Worm (Caenorhabditis elegans) whole organism, late embryonic: ENCODE results near the gene srsy-1.

ENCODE experiments used
- C38D4.7 ChIP-seq: fragments of 200-800 bp; sonication (Bioruptor generic); optimal IDR thresholded peaks from 2 replicates; lab custom pipeline; 2018; ENCODE audit warnings: mild to moderate bottlenecking, missing genetic modification characterization, moderate library complexity, missing compliant biosample characterization
- K09A11.1 ChIP-seq: sonication (generic microtip); optimal IDR thresholded peaks from 2 replicates; lab custom pipeline; 2017; ENCODE audit warnings: antibody characterized with exemption, mild to moderate bottlenecking, missing genetic modification characterization, missing compliant biosample characterization; ENCODE audit not compliant: insufficient read depth
- T23F11.4 ChIP-seq: fragments of 200-800 bp; sonication (Bioruptor generic); optimal IDR thresholded peaks from 2 replicates; lab custom pipeline; 2018; ENCODE audit warnings: mild to moderate bottlenecking, missing genetic modification characterization, missing compliant biosample characterization
- ahr-1 ChIP-seq: sonication (generic microtip); optimal IDR thresholded peaks from 2 replicates; lab custom pipeline; 2016; ENCODE audit warnings: missing genetic modification characterization, missing compliant biosample characterization
- ceh-18 ChIP-seq: sonication (generic microtip); optimal IDR thresholded peaks from 2 replicates; lab custom pipeline; 2016; ENCODE audit warnings: missing genetic modification characterization, missing compliant biosample characterization
- ceh-19 ChIP-seq: fragments of 200-800 bp; sonication (Bioruptor generic); optimal IDR thresholded peaks from 2 replicates; lab custom pipeline; 2018; ENCODE audit warnings: mild to moderate bottlenecking, missing genetic modification characterization, missing compliant biosample characterization
- ceh-31 ChIP-seq: sonication (generic microtip); optimal IDR thresholded peaks from 2 replicates; lab custom pipeline; 2016; ENCODE audit warnings: missing genetic modification characterization, missing compliant biosample characterization
- ceh-45 ChIP-seq: fragments of 200-800 bp; sonication (Bioruptor generic); IDR thresholded peaks from 2 replicates; pipeline ENCODE4 v1.3.6; 2022; ENCODE audit warnings: missing genetic modification reagents, missing genetic modification characterization, missing compliant biosample characterization
- ceh-48 ChIP-seq: sonication (generic microtip); optimal IDR thresholded peaks from 2 replicates; lab custom pipeline; 2016; ENCODE audit warnings: missing genetic modification characterization, inconsistent platforms, missing compliant biosample characterization
- dmd-4 ChIP-seq: sonication (generic microtip); optimal IDR thresholded peaks from 2 replicates; lab custom pipeline; 2016; ENCODE audit warnings: borderline replicate concordance, missing genetic modification characterization, missing compliant biosample characterization
- dve-1 ChIP-seq: sonication (generic microtip); optimal IDR thresholded peaks from 2 replicates; lab custom pipeline; 2017; ENCODE audit warnings: antibody characterized with exemption, mild to moderate bottlenecking, missing genetic modification characterization, missing compliant biosample characterization
- elt-2 ChIP-seq: sonication (generic microtip); optimal IDR thresholded peaks from 2 replicates; lab custom pipeline; 2016; ENCODE audit warnings: missing genetic modification reagents, missing genetic modification characterization, missing compliant biosample characterization
- elt-4 ChIP-seq: sonication (generic microtip); optimal IDR thresholded peaks from 2 replicates; lab custom pipeline; 2016; ENCODE audit warnings: missing genetic modification characterization, missing compliant biosample characterization
- eyg-1 ChIP-seq: sonication (generic microtip); optimal IDR thresholded peaks from 2 replicates; lab custom pipeline; 2016; ENCODE audit warnings: missing genotype, missing genetic modification characterization, missing compliant biosample characterization
- gmeb-2 ChIP-seq: sonication (generic microtip); optimal IDR thresholded peaks from 2 replicates; lab custom pipeline; 2016; ENCODE audit warnings: missing genetic modification characterization, inconsistent platforms, missing compliant biosample characterization
- hlh-13 ChIP-seq: fragments of 200-800 bp; sonication (Bioruptor generic); optimal IDR thresholded peaks from 2 replicates; lab custom pipeline; 2018; ENCODE audit warnings: mild to moderate bottlenecking, missing genetic modification characterization, missing compliant biosample characterization
- hlh-30 ChIP-seq: sonication (generic microtip); optimal IDR thresholded peaks from 2 replicates; lab custom pipeline; 2017; ENCODE audit warnings: antibody characterized with exemption, missing genetic modification characterization, missing compliant biosample characterization; ENCODE audit not compliant: insufficient read depth
- lim-6 ChIP-seq: sonication (generic microtip); optimal IDR thresholded peaks from 2 replicates; lab custom pipeline; 2016; ENCODE audit warnings: missing genetic modification characterization, missing compliant biosample characterization
- lin-11 ChIP-seq: fragments of 200-800 bp; sonication (Bioruptor generic); optimal IDR thresholded peaks from 2 replicates; lab custom pipeline; 2018; ENCODE audit warnings: mild to moderate bottlenecking, missing genetic modification characterization, missing compliant biosample characterization
- mec-3 ChIP-seq: sonication (generic microtip); optimal IDR thresholded peaks from 2 replicates; lab custom pipeline; 2016; ENCODE audit warnings: borderline replicate concordance, missing genetic modification characterization, missing compliant biosample characterization
- nfya-1 ChIP-seq: sonication (generic microtip); optimal IDR thresholded peaks from 2 replicates; lab custom pipeline; 2017; ENCODE audit warnings: missing genetic modification characterization, mild to moderate bottlenecking, missing compliant biosample characterization, antibody characterized with exemption, moderate library complexity
- nhr-11 ChIP-seq: fragments of 150-350 bp; optimal IDR thresholded peaks from 2 replicates; lab custom pipeline; 2014; ENCODE audit warnings: missing biosample characterization, missing genetic modification characterization
- nhr-232 ChIP-seq: sonication (generic microtip); optimal IDR thresholded peaks from 2 replicates; lab custom pipeline; 2016; ENCODE audit warnings: missing genetic modification characterization, missing compliant biosample characterization
- pax-1 ChIP-seq: fragments of 150-350 bp; optimal IDR thresholded peaks from 2 replicates; lab custom pipeline; 2014; ENCODE audit warnings: missing biosample characterization, missing genetic modification characterization
- pha-2 ChIP-seq: sonication (generic microtip); optimal IDR thresholded peaks from 2 replicates; lab custom pipeline; 2017; ENCODE audit warnings: mild to moderate bottlenecking, missing genetic modification characterization, missing compliant biosample characterization
- pha-4 ChIP-seq: fragments of 150-350 bp; optimal IDR thresholded peaks from 2 replicates; lab custom pipeline; 2018; ENCODE audit warnings: missing biosample characterization, missing genetic modification reagents, missing genetic modification characterization
- pqm-1 ChIP-seq: sonication (generic microtip); optimal IDR thresholded peaks from 2 replicates; lab custom pipeline; 2016; ENCODE audit warnings: missing genetic modification characterization, missing compliant biosample characterization
- pros-1 ChIP-seq: fragments of 150-350 bp; optimal IDR thresholded peaks from 2 replicates; lab custom pipeline; 2014; ENCODE audit warnings: missing biosample characterization, missing genetic modification reagents, missing genetic modification characterization
- rnt-1 ChIP-seq: sonication (generic microtip); optimal IDR thresholded peaks from 2 replicates; lab custom pipeline; 2016; ENCODE audit warnings: missing genetic modification characterization, missing compliant biosample characterization
- sox-2 ChIP-seq: fragments of 200-800 bp; sonication (Bioruptor generic); IDR thresholded peaks from 2 replicates; pipeline ENCODE4 v1.3.6; 2022; ENCODE audit warnings: missing genetic modification reagents, missing genetic modification characterization, missing compliant biosample characterization
- sox-4 ChIP-seq: sonication (generic microtip); optimal IDR thresholded peaks from 2 replicates; lab custom pipeline; 2017; ENCODE audit warnings: mild to moderate bottlenecking, missing genetic modification characterization, inconsistent platforms, missing compliant biosample characterization
- syd-9 ChIP-seq: sonication (generic microtip); optimal IDR thresholded peaks from 2 replicates; lab custom pipeline; 2016; ENCODE audit warnings: mild to moderate bottlenecking, missing genetic modification characterization, moderate library complexity, missing compliant biosample characterization
- tbx-2 ChIP-seq: sonication (generic microtip); optimal IDR thresholded peaks from 2 replicates; lab custom pipeline; 2016; ENCODE audit warnings: missing genetic modification characterization, missing compliant biosample characterization
- unc-3 ChIP-seq, 2 experiments: fragments of 200-800 bp in 1 of 2; sonication (Bioruptor generic) in 1 of 2; sonication (generic microtip) in 1 of 2; conservative IDR thresholded peaks in 1 of 2; optimal IDR thresholded peaks in 1 of 2; 2 replicates each; pipeline versions ENCODE4 v1.3.6 to Lab custom; 2016 to 2022; ENCODE audit warnings: missing compliant biosample characterization in 2 of 2, missing genetic modification characterization in 2 of 2, missing genetic modification reagents in 1 of 2
- unc-42 ChIP-seq: sonication (generic microtip); optimal IDR thresholded peaks from 2 replicates; lab custom pipeline; 2016; ENCODE audit warnings: missing genotype, missing genetic modification characterization, missing compliant biosample characterization
- zip-5 ChIP-seq: sonication (generic microtip); optimal IDR thresholded peaks from 2 replicates; lab custom pipeline; 2016; ENCODE audit warnings: missing genetic modification characterization, missing compliant biosample characterization

The srsy-1 gene

ce11 chrII:5084225-5084624 lies 31.6 kb upstream of the srsy-1 start:
- TF ChIP-seq sox-4 (no peak), elt-2 (tag; lab: Kevin White, UChicago) (peak; percentile 49)

ce11 chrII:5085450-5085849 lies 30.4 kb upstream of the srsy-1 start, which contains the start of gene txt-9:
Gene txt-9 (plus strand): TSS chrII:5085785.
- TF ChIP-seq ceh-18 (tag; lab: Kevin White, UChicago): no peak
- TF ChIP-seq pros-1 (tag; lab: Kevin White, UChicago): no peak
- TF ChIP-seq sox-4: no peak
- TF ChIP-seq lin-11 (tag; lab: Kevin White, UChicago): no peak

ce11 chrII:5086143-5086542 lies 29.7 kb upstream of the srsy-1 start:
- TF ChIP-seq pqm-1 (tag; lab: Kevin White, UChicago) (no peak), ahr-1 (tag; lab: Kevin White, UChicago) (no peak), T23F11.4 (GFP tag; lab: Kevin White, UChicago) (no peak), mec-3 (tag; lab: Kevin White, UChicago) (no peak), ceh-45 (no peak), syd-9 (tag; lab: Kevin White, UChicago) (no peak)

ce11 chrII:5091640-5092243 lies 24.1 kb upstream of the srsy-1 start, which contains the start of gene pld-1:
Gene pld-1 (minus strand): TSS chrII:5091690.
- TF ChIP-seq dmd-4: no peak
- no peak for TF ChIP-seq nhr-232
- no peak for TF ChIP-seq eyg-1 (tag; lab: Kevin White, UChicago)
- no peak for TF ChIP-seq unc-3 (GFP tag; conservative IDR thresholded peaks at IDR 0.05; lab: Robert Waterston, UW)
- TF ChIP-seq unc-3 (tag; optimal IDR thresholded peaks at IDR 0.05; lab: Kevin White, UChicago): no peak
- TF ChIP-seq sox-2 (GFP tag; lab: Robert Waterston, UW): no peak
- no peak for TF ChIP-seq elt-2 (tag; lab: Kevin White, UChicago)
- TF ChIP-seq mec-3 (tag; lab: Kevin White, UChicago): no peak
- TF ChIP-seq C38D4.7 (GFP tag; lab: Kevin White, UChicago): no peak
- TF ChIP-seq T23F11.4 (GFP tag; lab: Kevin White, UChicago): no peak
- no peak for TF ChIP-seq ceh-19 (GFP tag; lab: Kevin White, UChicago)
- TF ChIP-seq zip-5: no peak
- no peak for TF ChIP-seq lim-6
- no peak for TF ChIP-seq pqm-1 (tag; lab: Kevin White, UChicago)
- TF ChIP-seq elt-4: no peak
- no peak for TF ChIP-seq hlh-30 (tag; lab: Kevin White, UChicago)
- TF ChIP-seq gmeb-2 (tag; lab: Kevin White, UChicago): no peak
- no peak for TF ChIP-seq hlh-13 (GFP tag; lab: Kevin White, UChicago)

ce11 chrII:5092362-5093281 lies 23.2 kb upstream of the srsy-1 start, which contains the start of gene C04G6.2:
Gene C04G6.2 (plus strand): TSS chrII:5093231.
- TF ChIP-seq ceh-48 (tag; lab: Kevin White, UChicago): peak; percentile 35
- TF ChIP-seq hlh-30 (tag; lab: Kevin White, UChicago): no peak
- TF ChIP-seq K09A11.1: no peak
- TF ChIP-seq pax-1: peak; percentile 42
- TF ChIP-seq tbx-2 (tag; lab: Kevin White, UChicago): peak; percentile 63
- TF ChIP-seq nfya-1 (tag; lab: Kevin White, UChicago): peak; percentile 49
- peak; percentile 57 for TF ChIP-seq pha-2
- TF ChIP-seq ceh-31 (tag; lab: Kevin White, UChicago): peak; percentile 56
- TF ChIP-seq unc-42 (tag; lab: Kevin White, UChicago): peak; percentile 36
- TF ChIP-seq dve-1 (tag; lab: Kevin White, UChicago): peak; percentile 32
- peak; percentile 44 for TF ChIP-seq pha-4
- no peak for TF ChIP-seq nhr-11
- TF ChIP-seq ceh-19 (GFP tag; lab: Kevin White, UChicago): peak; percentile 23
- peak; percentile 3 for TF ChIP-seq rnt-1 (tag; lab: Kevin White, UChicago)
- TF ChIP-seq elt-2 (tag; lab: Kevin White, UChicago): no peak
